Fruit fly (Drosophila melanogaster) whole organism, embryonic: Measurements from ENCODE around the gene MYPT-75D.

ENCODE experiments used
- CG11398 ChIP-seq: fragments of 200-800 bp; sonication (Bioruptor generic); optimal IDR thresholded peaks from 2 replicates; lab custom pipeline; 2016; ENCODE audit warnings: missing biosample characterization, missing genetic modification characterization
- CG12299 ChIP-seq: fragments of 200-800 bp; sonication (Bioruptor generic); optimal IDR thresholded peaks from 2 replicates; lab custom pipeline; 2018; ENCODE audit warnings: missing biosample characterization, mild to moderate bottlenecking, missing genetic modification characterization
- CG13424 ChIP-seq: fragments of 200-800 bp; sonication (Bioruptor generic); optimal IDR thresholded peaks from 2 replicates; lab custom pipeline; 2019; ENCODE audit warnings: missing biosample characterization, mild to moderate bottlenecking, missing genetic modification characterization, moderate library complexity
- CG15011 ChIP-seq: fragments of 200-800 bp; sonication (Bioruptor generic); optimal IDR thresholded peaks from 3 replicates; lab custom pipeline; 2018; ENCODE audit warnings: missing biosample characterization, mild to moderate bottlenecking, missing genetic modification characterization
- CG16863 ChIP-seq: fragments of 200-800 bp; sonication (Bioruptor generic); optimal IDR thresholded peaks from 3 replicates; lab custom pipeline; 2016; ENCODE audit warnings: missing biosample characterization, missing genetic modification characterization
- CG17385 ChIP-seq: fragments of 200-800 bp; sonication (Bioruptor generic); optimal IDR thresholded peaks from 3 replicates; lab custom pipeline; 2018; ENCODE audit warnings: missing biosample characterization, mild to moderate bottlenecking, missing genetic modification characterization
- CG17802 ChIP-seq: fragments of 200-800 bp; sonication (Bioruptor generic); optimal IDR thresholded peaks from 2 replicates; lab custom pipeline; 2018; ENCODE audit warnings: missing biosample characterization, mild to moderate bottlenecking, missing genetic modification characterization, moderate library complexity
- CG3281 ChIP-seq: fragments of 200-800 bp; sonication (Bioruptor generic); optimal IDR thresholded peaks from 3 replicates; lab custom pipeline; 2017; ENCODE audit warnings: missing biosample characterization, mild to moderate bottlenecking, missing genetic modification characterization
- CG3847 ChIP-seq: fragments of 200-800 bp; sonication (Bioruptor generic); IDR thresholded peaks from 2 replicates; pipeline ENCODE4 v1.3.6; 2022; ENCODE audit warnings: missing biosample characterization, missing genetic modification characterization
- CG3995 ChIP-seq: fragments of 200-800 bp; sonication (Bioruptor generic); optimal IDR thresholded peaks from 3 replicates; lab custom pipeline; 2016; ENCODE audit warnings: missing biosample characterization, missing genetic modification characterization
- CG4854 ChIP-seq: fragments of 200-800 bp; sonication (Bioruptor generic); optimal IDR thresholded peaks from 2 replicates; lab custom pipeline; 2016; ENCODE audit warnings: missing biosample characterization, missing genetic modification characterization, inconsistent platforms
- CG5180 ChIP-seq: fragments of 200-800 bp; sonication (Bioruptor generic); optimal IDR thresholded peaks from 3 replicates; lab custom pipeline; 2017; ENCODE audit warnings: missing biosample characterization, missing genetic modification characterization, mild to moderate bottlenecking, moderate library complexity, missing genetic modification reagents
- CG6254 ChIP-seq: fragments of 200-800 bp; sonication (Bioruptor generic); optimal IDR thresholded peaks from 3 replicates; lab custom pipeline; 2017; ENCODE audit warnings: mild to moderate bottlenecking, missing biosample characterization, missing genetic modification reagents, missing genetic modification characterization
- CG6654 ChIP-seq: fragments of 200-800 bp; sonication (Bioruptor generic); optimal IDR thresholded peaks from 2 replicates; lab custom pipeline; 2017; ENCODE audit warnings: missing biosample characterization, mild to moderate bottlenecking, missing genetic modification characterization
- CG7786 ChIP-seq: fragments of 200-800 bp; sonication (Bioruptor generic); optimal IDR thresholded peaks from 2 replicates; lab custom pipeline; 2016; ENCODE audit warnings: missing biosample characterization, missing genetic modification characterization
- CG8359 ChIP-seq: fragments of 200-800 bp; sonication (Bioruptor generic); optimal IDR thresholded peaks from 2 replicates; lab custom pipeline; 2017; ENCODE audit warnings: missing biosample characterization, mild to moderate bottlenecking, missing genetic modification characterization, borderline replicate concordance
- CG9932 ChIP-seq: fragments of 200-800 bp; sonication (Bioruptor generic); IDR thresholded peaks from 2 replicates; pipeline ENCODE4 v1.3.6; 2022; ENCODE audit warnings: missing biosample characterization, missing genetic modification characterization
- D19A ChIP-seq: fragments of 200-800 bp; optimal IDR thresholded peaks from 3 replicates; lab custom pipeline; 2019; ENCODE audit warnings: missing biosample characterization, mild to moderate bottlenecking, missing genetic modification characterization, moderate library complexity
- Dbx ChIP-seq: fragments of 200-800 bp; sonication (Bioruptor generic); IDR thresholded peaks from 3 replicates; pipeline ENCODE4 v1.3.6; 2022; ENCODE audit warnings: missing biosample characterization, missing genetic modification characterization
- Dip3 ChIP-seq: fragments of 200-800 bp; sonication (Bioruptor generic); optimal IDR thresholded peaks from 3 replicates; lab custom pipeline; 2016; ENCODE audit warnings: missing biosample characterization, missing genetic modification characterization
- E2f2 ChIP-seq: fragments of 200-800 bp; sonication (Bioruptor generic); IDR thresholded peaks from 2 replicates; pipeline ENCODE4 v1.3.6; 2022; ENCODE audit warnings: missing biosample characterization, missing genetic modification characterization
- Ets65A ChIP-seq: fragments of 200-800 bp; sonication (Bioruptor generic); peaks from one replicate; lab custom pipeline; 2016; ENCODE audit warnings: missing biosample characterization, missing genetic modification characterization
- HLH4C ChIP-seq: fragments of 200-800 bp; sonication (Bioruptor generic); IDR thresholded peaks from 3 replicates; pipeline ENCODE4 v1.3.6; 2022; ENCODE audit warnings: missing biosample characterization, missing genetic modification characterization; ENCODE audit not compliant: partially characterized antibody
- Hr3 ChIP-seq: fragments of 200-800 bp; sonication (Bioruptor generic); optimal IDR thresholded peaks from 3 replicates; lab custom pipeline; 2016; ENCODE audit warnings: missing biosample characterization, missing genetic modification characterization
- Lpt ChIP-seq: fragments of >200 bp; optimal IDR thresholded peaks from 2 replicates; lab custom pipeline; 2018; ENCODE audit warnings: missing biosample characterization, missing genetic modification characterization
- Mes4 ChIP-seq: fragments of 200-800 bp; sonication (Bioruptor generic); optimal IDR thresholded peaks from 2 replicates; lab custom pipeline; 2016; ENCODE audit warnings: missing biosample characterization, missing genetic modification characterization
- NC2α ChIP-seq: fragments of 200-800 bp; sonication (Bioruptor generic); optimal IDR thresholded peaks from 2 replicates; lab custom pipeline; 2016; ENCODE audit warnings: missing biosample characterization, missing genetic modification characterization
- Oaz ChIP-seq: fragments of 200-800 bp; sonication (Bioruptor generic); IDR thresholded peaks from 2 replicates; pipeline ENCODE4 v1.3.6; 2022; ENCODE audit warnings: missing biosample characterization, missing genetic modification characterization
- Pdp1 ChIP-seq, 2 experiments: fragments of 200-800 bp; sonication (Bioruptor generic); optimal IDR thresholded peaks; 3 replicates each; lab custom pipeline; 2016; ENCODE audit warnings: missing biosample characterization in 2 of 2, missing genetic modification characterization in 2 of 2, mild to moderate bottlenecking in 1 of 2, moderate library complexity in 1 of 2
- Ravus ChIP-seq: fragments of 200-800 bp; sonication (Bioruptor generic); IDR thresholded peaks from 2 replicates; pipeline ENCODE4 v1.3.6; 2022; ENCODE audit warnings: missing biosample characterization, missing genetic modification characterization
- Tbp ChIP-seq: fragments of >200 bp; optimal IDR thresholded peaks from 2 replicates; lab custom pipeline; 2018; ENCODE audit warnings: missing biosample characterization, missing genetic modification characterization
- Usf ChIP-seq: fragments of 200-800 bp; sonication (Bioruptor generic); optimal IDR thresholded peaks from 2 replicates; lab custom pipeline; 2017; ENCODE audit warnings: missing genotype, missing biosample characterization, missing genetic modification characterization
- ac ChIP-seq: fragments of 200-800 bp; sonication (Bioruptor generic); optimal IDR thresholded peaks from 3 replicates; lab custom pipeline; 2017; ENCODE audit warnings: missing biosample characterization, mild to moderate bottlenecking, missing genetic modification characterization
- bab2 ChIP-seq: fragments of 200-800 bp; sonication (Bioruptor generic); optimal IDR thresholded peaks from 2 replicates; lab custom pipeline; 2016; ENCODE audit warnings: missing biosample characterization, missing genetic modification characterization
- bbx ChIP-seq: fragments of 200-800 bp; sonication (Bioruptor generic); IDR thresholded peaks from 2 replicates; pipeline ENCODE4 v1.3.6; 2022; ENCODE audit warnings: missing biosample characterization, missing genetic modification characterization; ENCODE audit not compliant: partially characterized antibody
- danr ChIP-seq: fragments of 200-800 bp; sonication (Bioruptor generic); IDR thresholded peaks from 2 replicates; pipeline ENCODE4 v1.3.6; 2022; ENCODE audit warnings: missing biosample characterization, missing genetic modification characterization
- fd96Cb ChIP-seq: fragments of 200-800 bp; sonication (Bioruptor generic); optimal IDR thresholded peaks from 2 replicates; lab custom pipeline; 2018; ENCODE audit warnings: missing biosample characterization, mild to moderate bottlenecking, missing genetic modification characterization, moderate library complexity
- ftz-f1 ChIP-seq: fragments of 200-800 bp; sonication (Bioruptor generic); optimal IDR thresholded peaks from 2 replicates; lab custom pipeline; 2016; ENCODE audit warnings: missing biosample characterization, missing genetic modification characterization
- gcm2 ChIP-seq: fragments of 200-800 bp; sonication (Bioruptor generic); optimal IDR thresholded peaks from 2 replicates; lab custom pipeline; 2016; ENCODE audit warnings: missing biosample characterization, missing genetic modification characterization
- jing ChIP-seq: fragments of 200-800 bp; sonication (Bioruptor generic); optimal IDR thresholded peaks from 2 replicates; lab custom pipeline; 2018; ENCODE audit warnings: missing biosample characterization, mild to moderate bottlenecking, missing genetic modification characterization
- mam ChIP-seq: fragments of 200-800 bp; sonication (Bioruptor generic); optimal IDR thresholded peaks from 3 replicates; lab custom pipeline; 2016; ENCODE audit warnings: missing biosample characterization, missing genetic modification characterization
- mld ChIP-seq: fragments of 200-800 bp; sonication (Bioruptor generic); IDR thresholded peaks from 3 replicates; pipeline ENCODE4 v1.3.6; 2022; ENCODE audit warnings: missing biosample characterization, missing genetic modification characterization; ENCODE audit not compliant: partially characterized antibody
- pho ChIP-seq: fragments of 200-800 bp; sonication (Bioruptor generic); optimal IDR thresholded peaks from 2 replicates; lab custom pipeline; 2016; ENCODE audit warnings: missing biosample characterization, missing genetic modification characterization
- pum ChIP-seq: fragments of 200-800 bp; sonication (Bioruptor generic); optimal IDR thresholded peaks from 2 replicates; lab custom pipeline; 2016; ENCODE audit warnings: missing biosample characterization, missing genetic modification characterization
- rib ChIP-seq: fragments of 200-800 bp; sonication (Bioruptor generic); IDR thresholded peaks from 2 replicates; pipeline ENCODE4 v1.3.6; 2022; ENCODE audit warnings: missing biosample characterization, missing genetic modification characterization
- shn ChIP-seq: fragments of 200-800 bp; sonication (Bioruptor generic); optimal IDR thresholded peaks from 3 replicates; lab custom pipeline; 2016; ENCODE audit warnings: missing biosample characterization, missing genetic modification characterization
- tgo ChIP-seq: fragments of 200-800 bp; sonication (Bioruptor generic); IDR thresholded peaks from 3 replicates; pipeline ENCODE4 v1.3.6; 2022; ENCODE audit warnings: missing biosample characterization, missing genetic modification characterization
- unc-4 ChIP-seq: fragments of 200-800 bp; sonication (Bioruptor generic); IDR thresholded peaks from 2 replicates; pipeline ENCODE4 v1.3.6; 2022; ENCODE audit warnings: missing biosample characterization, missing genetic modification characterization; ENCODE audit not compliant: partially characterized antibody
- vnd ChIP-seq: fragments of 200-800 bp; sonication (Bioruptor generic); IDR thresholded peaks from 3 replicates; pipeline ENCODE4 v1.3.6; 2022; ENCODE audit warnings: missing biosample characterization, missing genetic modification characterization; ENCODE audit not compliant: partially characterized antibody
- wek ChIP-seq: fragments of 200-800 bp; sonication (Bioruptor generic); optimal IDR thresholded peaks from 3 replicates; lab custom pipeline; 2018; ENCODE audit warnings: missing biosample characterization, mild to moderate bottlenecking, missing genetic modification characterization, moderate library complexity
- z ChIP-seq: fragments of 200-800 bp; sonication (Bioruptor generic); IDR thresholded peaks from 3 replicates; pipeline ENCODE4 v1.3.6; 2022; ENCODE audit warnings: missing biosample characterization, missing genetic modification characterization

MYPT-75D gene

DNA sequence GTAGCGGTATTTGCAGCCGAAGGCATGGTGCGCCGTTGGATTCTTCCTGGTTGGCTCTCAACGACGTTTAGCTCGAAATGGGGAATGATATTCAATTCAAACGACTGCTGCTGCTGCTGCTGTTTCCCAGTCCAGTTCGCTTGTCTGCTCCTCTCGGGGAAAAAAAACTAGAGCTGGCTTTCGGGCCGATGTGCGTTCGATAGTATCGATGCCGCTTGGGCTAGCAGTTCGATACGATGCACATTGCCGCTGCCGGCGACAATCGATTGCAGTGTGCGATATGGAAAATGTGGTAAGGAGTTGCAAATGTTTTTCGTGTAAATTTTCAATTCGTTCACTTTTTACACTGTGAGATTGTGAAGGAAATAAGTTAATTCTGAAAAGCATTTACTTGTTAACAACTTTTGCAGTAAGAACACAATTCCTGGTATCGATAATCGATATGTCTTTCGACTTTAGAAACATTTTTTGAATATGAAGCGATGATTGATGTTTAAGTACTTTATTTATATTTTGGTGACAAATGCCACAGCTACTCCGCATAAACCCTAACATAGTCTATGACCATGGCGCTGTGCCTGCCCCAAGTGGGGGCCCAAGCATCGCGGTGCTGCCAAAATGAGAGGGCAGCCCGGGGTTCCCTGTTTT is 47.4 kb downstream of the MYPT-75D start, which contains the start of gene Capr (continued):
- TF ChIP-seq Dip3 = no peak
- no peak for TF ChIP-seq CG16863 (GFP tag; lab: Kevin White, UChicago)
- peak; percentile 64; the same call in 1 of the 2 replicates for TF ChIP-seq rib (GFP tag; lab: Robert Waterston, UW)
- no peak for TF ChIP-seq Usf (GFP tag; lab: Kevin White, UChicago)
- TF ChIP-seq Tbp (GFP tag; lab: Kevin White, UChicago) = no peak
- no peak for TF ChIP-seq tgo
- peak; percentile 84 for TF ChIP-seq CG9932 (GFP tag; lab: Robert Waterston, UW)
- TF ChIP-seq D19A (tag; lab: Kevin White, UChicago) = no peak
- no peak for TF ChIP-seq CG6654 (GFP tag; lab: Kevin White, UChicago)
- TF ChIP-seq CG3847 (GFP tag; lab: Robert Waterston, UW) = peak; percentile 70
- TF ChIP-seq E2f2 (GFP tag; lab: Robert Waterston, UW) = peak; percentile 86
- no peak for TF ChIP-seq bab2
- no peak for TF ChIP-seq CG15011 (GFP tag; lab: Kevin White, UChicago)
- TF ChIP-seq Pdp1 (GFP tag; optimal IDR thresholded peaks at IDR 0.05; lab: Kevin White, UChicago) = peak; percentile 27 to 42
- TF ChIP-seq Oaz (GFP tag; lab: Robert Waterston, UW) = no peak
- TF ChIP-seq Dbx (GFP tag; lab: Robert Waterston, UW) = peak; percentile 73; the same call in 2 of the 3 replicates
- no peak for TF ChIP-seq z
- TF ChIP-seq gcm2 (GFP tag; lab: Kevin White, UChicago) = no peak
- no peak for TF ChIP-seq CG6254
- TF ChIP-seq CG13424 (tag; lab: Kevin White, UChicago) = peak; percentile 2
- peak; percentile 100 for TF ChIP-seq vnd (GFP tag; lab: Robert Waterston, UW)
- TF ChIP-seq Hr3 (GFP tag; lab: Kevin White, UChicago) = no peak
- TF ChIP-seq fd96Cb (tag; lab: Kevin White, UChicago) = no peak
- no peak for TF ChIP-seq CG8359 (GFP tag; lab: Kevin White, UChicago)
- peak; percentile 100 for TF ChIP-seq HLH4C (GFP tag; lab: Robert Waterston, UW)
- no peak for TF ChIP-seq NC2α (GFP tag; lab: Kevin White, UChicago)
- TF ChIP-seq bbx (GFP tag; lab: Robert Waterston, UW) = peak; percentile 100
- TF ChIP-seq Mes4 (GFP tag; lab: Kevin White, UChicago) = peak; percentile 30
- TF ChIP-seq Lpt (GFP tag; lab: Kevin White, UChicago) = no peak
- TF ChIP-seq jing = no peak
- peak; percentile 62 for TF ChIP-seq Ets65A (GFP tag; lab: Kevin White, UChicago)
- no peak for TF ChIP-seq CG5180 (GFP tag; lab: Kevin White, UChicago)
- TF ChIP-seq Ravus (GFP tag; lab: Robert Waterston, UW) = no peak
- peak; percentile 6 for TF ChIP-seq CG11398
- TF ChIP-seq CG3995 (GFP tag; lab: Kevin White, UChicago) = peak; percentile 8
- no peak for TF ChIP-seq wek (GFP tag; lab: Kevin White, UChicago)
- TF ChIP-seq CG17385 (GFP tag; lab: Kevin White, UChicago) = no peak
- TF ChIP-seq CG3281 (GFP tag; lab: Kevin White, UChicago) = no peak
- peak; percentile 17 for TF ChIP-seq shn (GFP tag; lab: Kevin White, UChicago)
- peak; percentile 100 for TF ChIP-seq mld (GFP tag; lab: Robert Waterston, UW)
- peak; percentile 43 for TF ChIP-seq pho
- peak; percentile 64 for TF ChIP-seq mam (GFP tag; lab: Kevin White, UChicago)
- TF ChIP-seq CG4854 (GFP tag; lab: Kevin White, UChicago) = no peak
- TF ChIP-seq ftz-f1 = peak; percentile 25
- TF ChIP-seq CG12299 (tag; lab: Kevin White, UChicago) = no peak
- TF ChIP-seq unc-4 = peak; percentile 99
- peak; percentile 29 for TF ChIP-seq CG7786 (GFP tag; lab: Kevin White, UChicago)
- no peak for TF ChIP-seq ac (GFP tag; lab: Kevin White, UChicago)
- peak; percentile 14 for TF ChIP-seq CG17802 (tag; lab: Kevin White, UChicago)
- peak; percentile 10 for TF ChIP-seq pum (GFP tag; lab: Kevin White, UChicago)
- no peak for TF ChIP-seq danr (GFP tag; lab: Robert Waterston, UW)
